Fruit fly (Drosophila melanogaster): ENCODE measurements around the gene PolrMT.
A peak's percentile ranks its signal among the peaks of the same experiment; 100 is the strongest.

PolrMT gene

dm6 chr2L:1135495-1135894 is 27.3 kb upstream of the PolrMT start (continued):
- no peak for TF ChIP-seq CG6813 (GFP tag; optimal IDR thresholded peaks at IDR 0.05)
- no peak for TF ChIP-seq pita (GFP tag; optimal IDR thresholded peaks at IDR 0.05)
- TF ChIP-seq CG2120 (GFP tag; optimal IDR thresholded peaks at IDR 0.05): peak; percentile 42
- peak; percentile 26 for TF ChIP-seq caup (GFP tag; optimal IDR thresholded peaks at IDR 0.05; ENCODE audit: severe bottlenecking)
- TF ChIP-seq Oli (tag; optimal IDR thresholded peaks at IDR 0.05): no peak
- no peak for TF ChIP-seq CG7357 (GFP tag; IDR thresholded peaks at IDR 0.05)
- TF ChIP-seq CG17328 (GFP tag; IDR thresholded peaks at IDR 0.05): no peak
- no peak for TF ChIP-seq CG6765 (GFP tag; optimal IDR thresholded peaks at IDR 0.05)
- no peak for TF ChIP-seq cg (GFP tag; optimal IDR thresholded peaks at IDR 0.05)
- no peak for TF ChIP-seq exex (tag; optimal IDR thresholded peaks at IDR 0.05)
- no peak for TF ChIP-seq Opbp (GFP tag; IDR thresholded peaks at IDR 0.05; ENCODE audit: partially characterized antibody)
- no peak for TF ChIP-seq Rfx (GFP tag; IDR thresholded peaks at IDR 0.05)
- peak; percentile 60 for TF ChIP-seq CG2678 (tag; optimal IDR thresholded peaks at IDR 0.05)
- no peak for TF ChIP-seq Hmx (GFP tag; optimal IDR thresholded peaks at IDR 0.05)
- peak; percentile 45 for TF ChIP-seq sens (GFP tag)
- no peak for TF ChIP-seq lbe (GFP tag; optimal IDR thresholded peaks at IDR 0.05)
- peak; percentile 36 for TF ChIP-seq grau (tag; optimal IDR thresholded peaks at IDR 0.05)
- TF ChIP-seq CG10209 (GFP tag; optimal IDR thresholded peaks at IDR 0.05): peak; percentile 31
- TF ChIP-seq slou (GFP tag; optimal IDR thresholded peaks at IDR 0.05): no peak
- peak; percentile 18 for TF ChIP-seq NfI (GFP tag; optimal IDR thresholded peaks at IDR 0.05)
- peak; percentile 56 for TF ChIP-seq CG7556 (GFP tag; optimal IDR thresholded peaks at IDR 0.05)
- no peak for TF ChIP-seq rib (GFP tag; IDR thresholded peaks at IDR 0.05)
- TF ChIP-seq Med (GFP tag): no peak
- TF ChIP-seq Adf1 (GFP tag; IDR thresholded peaks at IDR 0.05): no peak
- no peak for TF ChIP-seq CG10462 (GFP tag; optimal IDR thresholded peaks at IDR 0.05)
- no peak for TF ChIP-seq CG1647 (GFP tag; optimal IDR thresholded peaks at IDR 0.05)
- TF ChIP-seq CG17385 (GFP tag; optimal IDR thresholded peaks at IDR 0.05): peak; percentile 7
- no peak for TF ChIP-seq Asciz (GFP tag; optimal IDR thresholded peaks at IDR 0.05)
- no peak for TF ChIP-seq CG4617 (GFP tag; optimal IDR thresholded peaks at IDR 0.05; ENCODE audit: borderline replicate concordance)
- no peak for TF ChIP-seq hth (optimal IDR thresholded peaks at IDR 0.05)
- TF ChIP-seq CG2712 (tag; optimal IDR thresholded peaks at IDR 0.05): peak; percentile 19
- no peak for TF ChIP-seq CG1603 (tag; optimal IDR thresholded peaks at IDR 0.05)
- peak; percentile 62 for TF ChIP-seq lab (GFP tag; optimal IDR thresholded peaks at IDR 0.05)
- no peak for TF ChIP-seq corto (GFP tag; optimal IDR thresholded peaks at IDR 0.05)
- no peak for TF ChIP-seq Ravus (GFP tag; IDR thresholded peaks at IDR 0.05)
- TF ChIP-seq CG2875 (GFP tag; optimal IDR thresholded peaks at IDR 0.05): no peak
- TF ChIP-seq Antp (GFP tag; optimal IDR thresholded peaks at IDR 0.05): no peak
- no peak for TF ChIP-seq Doc3 (GFP tag; IDR thresholded peaks at IDR 0.05; ENCODE audit: partially characterized antibody)
- TF ChIP-seq seq (GFP tag; IDR thresholded peaks at IDR 0.05): no peak
- TF ChIP-seq CG12155 (GFP tag; optimal IDR thresholded peaks at IDR 0.05): no peak
- TF ChIP-seq Myb (GFP tag; optimal IDR thresholded peaks at IDR 0.05): no peak
- TF ChIP-seq Tbp (GFP tag; optimal IDR thresholded peaks at IDR 0.05): no peak
- TF ChIP-seq CG3281 (GFP tag; optimal IDR thresholded peaks at IDR 0.05): peak; percentile 47
- no peak for TF ChIP-seq TFAM (GFP tag; optimal IDR thresholded peaks at IDR 0.05)
- TF ChIP-seq bcd (GFP tag; optimal IDR thresholded peaks at IDR 0.05): peak; percentile 22
- TF ChIP-seq fd102C (GFP tag; optimal IDR thresholded peaks at IDR 0.05): no peak
- TF ChIP-seq PHDP (tag; optimal IDR thresholded peaks at IDR 0.05): peak; percentile 35
- TF ChIP-seq Fer1 (GFP tag; optimal IDR thresholded peaks at IDR 0.05): peak; percentile 50
- peak; percentile 12; the same call in 1 of the 2 replicates for TF ChIP-seq CG9932 (GFP tag; IDR thresholded peaks at IDR 0.05)
- TF ChIP-seq CG4730 (GFP tag; IDR thresholded peaks at IDR 0.05): no peak
- TF ChIP-seq Hr3 (GFP tag; optimal IDR thresholded peaks at IDR 0.05): peak; percentile 15
